Fruit fly (Drosophila melanogaster) whole organism: Measurements from ENCODE around the gene CG14262.

ENCODE experiments used
- CG8478 ChIP-seq: fragments of >200 bp; optimal IDR thresholded peaks from 2 replicates; lab custom pipeline; 2018; ENCODE audit warnings: inconsistent platforms
- Dll ChIP-seq: fragments of >200 bp; optimal IDR thresholded peaks from 2 replicates; lab custom pipeline; 2017
- EcR ChIP-seq, 2 experiments: fragments of >200 bp; optimal IDR thresholded peaks; 2 replicates each; lab custom pipeline; 2017; ENCODE audit warnings: missing biosample characterization in 2 of 2, missing genetic modification characterization in 2 of 2, missing genetic modification reagents in 2 of 2
- pan ChIP-seq: fragments of >200 bp; optimal IDR thresholded peaks from 2 replicates; lab custom pipeline; 2017
- psq ChIP-seq: fragments of >200 bp; optimal IDR thresholded peaks from 2 replicates; lab custom pipeline; 2017
- usp ChIP-seq: fragments of >200 bp; optimal IDR thresholded peaks from 2 replicates; lab custom pipeline; 2017; ENCODE audit warnings: missing biosample characterization, missing genetic modification characterization, mixed read lengths

CG14262 gene

dm6 chr3R:27265330-27265729, at the start of gene CG14262, which contains the start of gene CG14260:
TSS of gene CG14262 (minus strand) at chr3R:27265430.
TSS of gene CG14260 (plus strand) at chr3R:27265457.
- TF ChIP-seq usp (GFP tag; lab: Kevin White, UChicago) (no peak), CG8478 (lab: Kevin White, UChicago) (no peak), EcR (GFP tag; optimal IDR thresholded peaks at IDR 0.05; lab: Kevin White, UChicago) (no peak), pan (lab: Kevin White, UChicago) (no peak), psq (lab: Kevin White, UChicago) (no peak), Dll (lab: Kevin White, UChicago) (no peak)

dm6 chr3R:27294113-27294512, 28.9 kb upstream of the CG14262 start:
- TF ChIP-seq EcR (GFP tag; optimal IDR thresholded peaks at IDR 0.05; lab: Kevin White, UChicago) (no peak), CG8478 (lab: Kevin White, UChicago) (no peak), psq (lab: Kevin White, UChicago) (no peak), pan (lab: Kevin White, UChicago) (no peak), usp (GFP tag; lab: Kevin White, UChicago) (no peak), Dll (lab: Kevin White, UChicago) (no peak)

dm6 chr3R:27293065-27293464, 27.8 kb upstream of the CG14262 start:
- TF ChIP-seq CG8478 (lab: Kevin White, UChicago) (no peak), usp (GFP tag; lab: Kevin White, UChicago) (no peak), psq (lab: Kevin White, UChicago) (no peak), Dll (lab: Kevin White, UChicago) (no peak), pan (lab: Kevin White, UChicago) (no peak), EcR (GFP tag; optimal IDR thresholded peaks at IDR 0.05; lab: Kevin White, UChicago) (no peak)

dm6 chr3R:27292159-27292880, 27.1 kb upstream of the CG14262 start, which contains the start of gene CG3348:
TSS of gene CG3348 (minus strand) at chr3R:27292209.
- TF ChIP-seq EcR (GFP tag; optimal IDR thresholded peaks at IDR 0.05; lab: Kevin White, UChicago) (no peak), CG8478 (lab: Kevin White, UChicago) (no peak), pan (lab: Kevin White, UChicago) (no peak), psq (lab: Kevin White, UChicago) (no peak), usp (GFP tag; lab: Kevin White, UChicago) (no peak), Dll (lab: Kevin White, UChicago) (no peak)

dm6 chr3R:27289638-27290037, 24.4 kb upstream of the CG14262 start:
- TF ChIP-seq Dll (lab: Kevin White, UChicago), result no peak
- no peak for TF ChIP-seq EcR (GFP tag; optimal IDR thresholded peaks at IDR 0.05; lab: Kevin White, UChicago)
- no peak for TF ChIP-seq pan (lab: Kevin White, UChicago)
- TF ChIP-seq psq (lab: Kevin White, UChicago), result no peak
- TF ChIP-seq usp (GFP tag; lab: Kevin White, UChicago), result no peak
- TF ChIP-seq CG8478 (lab: Kevin White, UChicago), result no peak

- TF ChIP-seq CG8478 (lab: Kevin White, UChicago) (no peak), EcR (GFP tag; optimal IDR thresholded peaks at IDR 0.05; lab: Kevin White, UChicago) (no peak), Dll (lab: Kevin White, UChicago) (peak; percentile 34)
Measured at dm6 chr3R:27288202-27289135, 23.2 kb upstream of the CG14262 start, which contains the start of the genes bigmax and Hmu. TSS of gene bigmax (minus strand) at chr3R:27288526. TSS of gene Hmu (plus strand) at chr3R:27288769.

dm6 chr3R:27283645-27284044, 18.4 kb upstream of the CG14262 start, which contains the start of gene CG3368:
TSS of gene CG3368 (plus strand) at chr3R:27283780.
- TF ChIP-seq Dll (lab: Kevin White, UChicago), result no peak

- TF ChIP-seq psq (lab: Kevin White, UChicago) (no peak), pan (lab: Kevin White, UChicago) (no peak)
Measured at dm6 chr3R:27282286-27282685, 17.1 kb upstream of the CG14262 start, which contains the start of gene mrt. TSS of gene mrt (minus strand) at chr3R:27282661.

- TF ChIP-seq CG8478 (lab: Kevin White, UChicago) (no peak), usp (GFP tag; lab: Kevin White, UChicago) (no peak), pan (lab: Kevin White, UChicago) (no peak), Dll (lab: Kevin White, UChicago) (no peak), psq (lab: Kevin White, UChicago) (no peak), EcR (GFP tag; optimal IDR thresholded peaks at IDR 0.05; lab: Kevin White, UChicago) (no peak)
Measured at dm6 chr3R:27281811-27282131, 16.5 kb upstream of the CG14262 start.

dm6 chr3R:27281022-27281810, 16.0 kb upstream of the CG14262 start:
- TF ChIP-seq Dll (lab: Kevin White, UChicago) (peak; percentile 70), psq (lab: Kevin White, UChicago) (no peak)

dm6 chr3R:27279478-27279877, 14.2 kb upstream of the CG14262 start:
- no peak for TF ChIP-seq EcR (GFP tag; optimal IDR thresholded peaks at IDR 0.05; lab: Kevin White, UChicago)
- TF ChIP-seq psq (lab: Kevin White, UChicago), result no peak
- no peak for TF ChIP-seq pan (lab: Kevin White, UChicago)
- no peak for TF ChIP-seq CG8478 (lab: Kevin White, UChicago)
- TF ChIP-seq usp (GFP tag; lab: Kevin White, UChicago), result no peak
- TF ChIP-seq Dll (lab: Kevin White, UChicago), result no peak
